Worm (Caenorhabditis elegans): ENCODE data around the gene pfd-4.
A peak's percentile ranks its signal among the peaks of the same experiment; 100 is the strongest.

pfd-4 gene

DNA sequence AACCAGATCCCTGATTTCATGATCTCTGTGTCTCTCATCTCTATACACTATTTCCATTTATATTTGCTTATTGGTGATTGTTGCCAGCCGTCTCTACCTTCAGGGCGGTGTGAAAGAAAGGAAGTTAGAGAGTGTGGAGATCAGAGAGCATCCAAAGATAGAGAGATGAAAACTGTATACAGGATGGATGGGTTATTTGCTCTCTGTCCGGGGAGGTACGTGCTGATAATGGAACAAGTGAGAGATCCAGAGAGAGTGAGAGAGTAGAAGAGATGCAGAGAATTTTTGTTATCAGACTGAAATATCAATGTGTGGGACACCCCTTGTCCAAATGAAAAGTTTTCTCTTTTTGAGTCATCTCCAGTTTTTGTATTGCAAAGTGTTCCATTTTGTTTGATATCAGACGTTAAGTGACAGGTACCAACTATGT lies 30.9 kb upstream of the pfd-4 start (continued):
- TF ChIP-seq lim-7 (GFP tag; IDR thresholded peaks at IDR 0.05) (no peak), nhr-42 (GFP tag; IDR thresholded peaks at IDR 0.05) (no peak), dmd-6 (GFP tag; IDR thresholded peaks at IDR 0.05) (peak; percentile 89), daf-19 (GFP tag; conservative IDR thresholded peaks at IDR 0.05) (no peak), Y48G9A.11 (GFP tag; IDR thresholded peaks at IDR 0.05) (no peak), T20F7.1 (GFP tag; optimal IDR thresholded peaks at IDR 0.05) (peak; percentile 12), ceh-20 (GFP tag; IDR thresholded peaks at IDR 0.05) (no peak), jun-1 (tag; optimal IDR thresholded peaks at IDR 0.05) (peak; percentile 25), hif-1 (tag; optimal IDR thresholded peaks at IDR 0.05) (peak in 1 of 2 experiments; percentile 59), nhr-48 (tag; optimal IDR thresholded peaks at IDR 0.05) (peak; percentile 84), hmg-1.1 (GFP tag; IDR thresholded peaks at IDR 0.05) (no peak), tag-97 (GFP tag; IDR thresholded peaks at IDR 0.05) (no peak), ztf-11 (tag; optimal IDR thresholded peaks at IDR 0.05) (no peak), nhr-76 (tag; optimal IDR thresholded peaks at IDR 0.05) (no peak), mes-2 (tag; optimal IDR thresholded peaks at IDR 0.05; ENCODE audit: poor library complexity, severe bottlenecking) (peak; percentile 36), daf-16 (GFP tag; optimal IDR thresholded peaks at IDR 0.05) (peak in 1 of 2 experiments; percentile 92), daf-16 (tag; optimal IDR thresholded peaks at IDR 0.05) (peak; percentile 91), F10B5.3 (tag; optimal IDR thresholded peaks at IDR 0.05) (peak; percentile 28), lin-1 (GFP tag; IDR thresholded peaks at IDR 0.05) (peak; percentile 92), ZK546.5 (tag; optimal IDR thresholded peaks at IDR 0.05) (no peak), aha-1 (tag) (peak; percentile 71), saeg-2 (GFP tag; IDR thresholded peaks at IDR 0.05) (0 out of 2 replicates have a peak, but pooled peaks have one; percentile 29), nhr-6 (tag; optimal IDR thresholded peaks at IDR 0.05) (peak; percentile 83), hlh-11 (tag; optimal IDR thresholded peaks at IDR 0.05) (peak; percentile 94), madf-9 (GFP tag; conservative IDR thresholded peaks at IDR 0.05) (no peak), nhr-28 (tag; optimal IDR thresholded peaks at IDR 0.05) (peak; percentile 70), zfp-3 (GFP tag; conservative IDR thresholded peaks at IDR 0.05) (no peak), fos-1 (tag; optimal IDR thresholded peaks at IDR 0.05) (no peak), ztf-7 (tag; optimal IDR thresholded peaks at IDR 0.05) (no peak), unc-62 (GFP tag; optimal IDR thresholded peaks at IDR 0.05 in 1 of 2) (peak in 1 of 2 experiments; percentile 27), unc-62 (tag; optimal IDR thresholded peaks at IDR 0.05) (no peak), ceh-82 (tag; optimal IDR thresholded peaks at IDR 0.05) (no peak), mdl-1 (tag; optimal IDR thresholded peaks at IDR 0.05) (peak in 1 of 2 experiments; percentile 58), dve-1 (tag; optimal IDR thresholded peaks at IDR 0.05; ENCODE audit: insufficient read depth) (peak; percentile 93), snpc-4 (tag; optimal IDR thresholded peaks at IDR 0.05) (no peak), nhr-77 (tag; optimal IDR thresholded peaks at IDR 0.05) (peak; percentile 72), zag-1 (tag; optimal IDR thresholded peaks at IDR 0.05) (no peak), lin-39 (tag; optimal IDR thresholded peaks at IDR 0.05) (no peak), F44E2.7 (GFP tag; IDR thresholded peaks at IDR 0.05) (no peak)

DNA sequence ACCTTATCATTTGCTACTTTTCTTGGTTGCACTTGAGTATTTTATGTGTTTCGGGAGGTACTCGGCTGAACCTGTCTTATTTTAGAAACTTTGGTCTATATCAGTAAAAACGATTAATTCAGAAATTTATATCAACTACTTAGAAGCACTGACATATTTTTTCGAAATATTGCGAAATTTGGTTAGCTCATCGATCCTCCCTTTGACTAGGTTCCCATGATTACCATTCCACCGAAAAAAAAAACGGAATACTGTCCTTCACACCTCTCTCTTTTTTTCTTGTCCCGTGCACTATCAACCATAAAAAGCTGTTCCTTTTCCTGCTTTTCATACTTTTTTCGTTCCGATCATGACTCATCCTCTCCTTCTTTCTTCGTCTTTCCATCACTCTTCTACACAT lies 29.8 kb upstream of the pfd-4 start:
- TF ChIP-seq hlh-30 (tag; optimal IDR thresholded peaks at IDR 0.05; ENCODE audit: insufficient read depth) (no peak), F26F4.8 (GFP tag; conservative IDR thresholded peaks at IDR 0.05) (no peak), dve-1 (tag; optimal IDR thresholded peaks at IDR 0.05; ENCODE audit: insufficient read depth) (peak; percentile 47), Y105C5A.15 (GFP tag; IDR thresholded peaks at IDR 0.05) (no peak), snpc-4 (tag; optimal IDR thresholded peaks at IDR 0.05) (no peak), zfp-3 (GFP tag; conservative IDR thresholded peaks at IDR 0.05) (no peak), unc-62 (GFP tag; optimal IDR thresholded peaks at IDR 0.05 in 1 of 2) (peak in 1 of 2 experiments; percentile 54), unc-62 (tag; optimal IDR thresholded peaks at IDR 0.05) (no peak), nhr-111 (GFP tag; optimal IDR thresholded peaks at IDR 0.05) (no peak), nhr-10 (tag; optimal IDR thresholded peaks at IDR 0.05) (no peak), lin-13 (GFP tag; optimal IDR thresholded peaks at IDR 0.05) (no peak), mep-1 (tag; optimal IDR thresholded peaks at IDR 0.05) (no peak), dpl-1 (GFP tag; optimal IDR thresholded peaks at IDR 0.05) (no peak), mxl-3 (GFP tag; optimal IDR thresholded peaks at IDR 0.05) (no peak), daf-8 (GFP tag; IDR thresholded peaks at IDR 0.05) (no peak), php-3 (GFP tag; IDR thresholded peaks at IDR 0.05) (no peak), hmg-1.1 (GFP tag; IDR thresholded peaks at IDR 0.05) (no peak), fos-1 (tag; optimal IDR thresholded peaks at IDR 0.05) (no peak), skn-1 (tag; optimal IDR thresholded peaks at IDR 0.05) (no peak)

Data from whole organism, L4 larva.